Worm (Caenorhabditis elegans) whole organism, L1 larva: Measurements from ENCODE around the gene R166.3.

ENCODE experiments used
- C16A3.4 ChIP-seq: fragments of 150-350 bp; optimal IDR thresholded peaks from 2 replicates; lab custom pipeline; 2014; ENCODE audit warnings: missing biosample characterization, missing genetic modification characterization
- C34B4.2 ChIP-seq: sonication (generic microtip); optimal IDR thresholded peaks from 2 replicates; lab custom pipeline; 2017; ENCODE audit warnings: mild to moderate bottlenecking, missing genetic modification characterization, missing compliant biosample characterization
- F16B12.6 ChIP-seq: fragments of 150-350 bp; optimal IDR thresholded peaks from 2 replicates; lab custom pipeline; 2014; ENCODE audit warnings: missing biosample characterization, missing genetic modification characterization
- aha-1 ChIP-seq: fragments of 150-350 bp; optimal IDR thresholded peaks from 2 replicates; lab custom pipeline; 2014; ENCODE audit warnings: missing biosample characterization, missing genetic modification characterization
- alr-1 ChIP-seq: fragments of 200-800 bp; sonication (Bioruptor generic); optimal IDR thresholded peaks from 2 replicates; lab custom pipeline; 2018; ENCODE audit warnings: borderline replicate concordance, mild to moderate bottlenecking, missing genetic modification characterization, missing compliant biosample characterization
- ceh-63 ChIP-seq: fragments of 200-800 bp; sonication (Bioruptor generic); optimal IDR thresholded peaks from 2 replicates; lab custom pipeline; 2018; ENCODE audit warnings: mild to moderate bottlenecking, missing genetic modification characterization, missing compliant biosample characterization
- ceh-8 ChIP-seq: fragments of 200-800 bp; sonication (Bioruptor generic); optimal IDR thresholded peaks from 2 replicates; lab custom pipeline; 2018; ENCODE audit warnings: mild to moderate bottlenecking, missing genetic modification characterization, moderate library complexity, missing compliant biosample characterization
- ceh-88 ChIP-seq: fragments of 200-800 bp; sonication (Bioruptor generic); IDR thresholded peaks from 2 replicates; pipeline ENCODE4 v1.3.6; 2022; ENCODE audit warnings: missing genetic modification characterization, missing compliant biosample characterization
- ces-1 ChIP-seq: fragments of 150-350 bp; optimal IDR thresholded peaks from 2 replicates; lab custom pipeline; 2014; ENCODE audit warnings: missing biosample characterization, missing genetic modification reagents, missing genetic modification characterization
- dsc-1 ChIP-seq: sonication (generic microtip); optimal IDR thresholded peaks from 2 replicates; lab custom pipeline; 2016; ENCODE audit warnings: mild to moderate bottlenecking, missing genetic modification characterization, missing compliant biosample characterization
- efl-1 ChIP-seq, 4 experiments: fragments of 150-350 bp; optimal IDR thresholded peaks in 3 of 4; peaks in 1 of 4; 1 replicate in 1 of 4; 2 replicates in 3 of 4; lab custom pipeline; 2014; ENCODE audit warnings: missing biosample characterization in 2 of 4, missing genetic modification characterization in 2 of 4, missing genetic modification reagents in 2 of 4
- efl-3 ChIP-seq: fragments of 200-800 bp; sonication (Bioruptor generic); optimal IDR thresholded peaks from 2 replicates; lab custom pipeline; 2018; ENCODE audit warnings: mild to moderate bottlenecking, missing genetic modification characterization, missing compliant biosample characterization
- egl-13 ChIP-seq: sonication (generic microtip); optimal IDR thresholded peaks from 2 replicates; lab custom pipeline; 2016; ENCODE audit warnings: missing genotype, missing genetic modification reagents, missing genetic modification characterization, missing compliant biosample characterization
- egl-27 ChIP-seq, 2 experiments: fragments of 150-350 bp in 1 of 2; sonication (generic microtip); optimal IDR thresholded peaks; 3 replicates each; lab custom pipeline; 2017 to 2018; ENCODE audit warnings: missing biosample characterization in 2 of 2, missing genetic modification characterization in 2 of 2, missing genetic modification reagents in 2 of 2
- elt-2 ChIP-seq: sonication (generic microtip); optimal IDR thresholded peaks from 2 replicates; lab custom pipeline; 2016; ENCODE audit warnings: missing genetic modification characterization, mild to moderate bottlenecking, inconsistent platforms, missing compliant biosample characterization, missing genetic modification reagents
- elt-3 ChIP-seq, 6 experiments: fragments of 150-350 bp in 1 of 6; sonication (generic microtip); optimal IDR thresholded peaks; 2 replicates each; lab custom pipeline; 2017 to 2018; ENCODE audit warnings: missing biosample characterization in 6 of 6, missing genetic modification characterization in 6 of 6, inconsistent platforms in 1 of 6
- fkh-10 ChIP-seq: sonication (generic microtip); optimal IDR thresholded peaks from 2 replicates; lab custom pipeline; 2017; ENCODE audit warnings: missing biosample characterization, missing genetic modification reagents, missing genetic modification characterization
- fkh-4 ChIP-seq: sonication (generic microtip); optimal IDR thresholded peaks from 2 replicates; lab custom pipeline; 2016; ENCODE audit warnings: missing compliant biosample characterization, missing genetic modification characterization, borderline replicate concordance
- fkh-8 ChIP-seq: sonication (generic microtip); optimal IDR thresholded peaks from 2 replicates; lab custom pipeline; 2016; ENCODE audit warnings: mild to moderate bottlenecking, missing genetic modification characterization, missing compliant biosample characterization
- grh-1 ChIP-seq: fragments of 200-800 bp; sonication (Bioruptor generic); IDR thresholded peaks from 2 replicates; pipeline ENCODE4 v1.3.6; 2022; ENCODE audit warnings: missing genetic modification reagents, missing genetic modification characterization, missing compliant biosample characterization
- hlh-17 ChIP-seq: fragments of 200-800 bp; sonication (Bioruptor generic); optimal IDR thresholded peaks from 2 replicates; lab custom pipeline; 2018; ENCODE audit warnings: missing genetic modification characterization, mild to moderate bottlenecking, missing compliant biosample characterization, moderate library complexity, borderline replicate concordance
- hlh-4 ChIP-seq: sonication (generic microtip); optimal IDR thresholded peaks from 2 replicates; lab custom pipeline; 2016; ENCODE audit warnings: mild to moderate bottlenecking, missing genetic modification characterization, missing compliant biosample characterization
- irx-1 ChIP-seq: sonication (generic microtip); optimal IDR thresholded peaks from 2 replicates; lab custom pipeline; 2016; ENCODE audit warnings: missing genetic modification characterization, missing compliant biosample characterization
- jun-1 ChIP-seq: fragments of 150-350 bp; optimal IDR thresholded peaks from 2 replicates; lab custom pipeline; 2014; ENCODE audit warnings: missing biosample characterization, missing genetic modification reagents, missing genetic modification characterization
- lin-13 ChIP-seq: fragments of 150-350 bp; optimal IDR thresholded peaks from 2 replicates; lab custom pipeline; 2014; ENCODE audit warnings: missing biosample characterization, missing genetic modification reagents, missing genetic modification characterization
- lin-15B ChIP-seq: fragments of 150-350 bp; sonication (generic microtip); optimal IDR thresholded peaks from 3 replicates; lab custom pipeline; 2014; ENCODE audit warnings: missing biosample characterization, missing genetic modification characterization
- lin-35 ChIP-seq, 2 experiments: fragments of 150-350 bp; optimal IDR thresholded peaks; 2 replicates each; lab custom pipeline; 2014; ENCODE audit warnings: missing biosample characterization in 2 of 2, missing genetic modification characterization in 2 of 2, missing genetic modification reagents in 2 of 2
- lin-39 ChIP-seq: fragments of 150-350 bp; optimal IDR thresholded peaks from 2 replicates; lab custom pipeline; 2014; ENCODE audit warnings: missing biosample characterization, missing genetic modification reagents, missing genetic modification characterization
- lsy-2 ChIP-seq, 2 experiments: fragments of 150-350 bp; optimal IDR thresholded peaks; 2 replicates each; lab custom pipeline; 2014; ENCODE audit warnings: missing biosample characterization in 2 of 2, missing genetic modification characterization in 2 of 2
- mef-2 ChIP-seq: fragments of 150-350 bp; optimal IDR thresholded peaks from 2 replicates; lab custom pipeline; 2014; ENCODE audit warnings: missing biosample characterization, missing genetic modification characterization
- mep-1 ChIP-seq: fragments of 150-350 bp; optimal IDR thresholded peaks from 2 replicates; lab custom pipeline; 2014; ENCODE audit warnings: missing biosample characterization, missing genetic modification characterization
- nhr-11 ChIP-seq: fragments of 150-350 bp; optimal IDR thresholded peaks from 2 replicates; lab custom pipeline; 2014; ENCODE audit warnings: missing biosample characterization, missing genetic modification characterization
- nhr-20 ChIP-seq: sonication (generic microtip); optimal IDR thresholded peaks from 2 replicates; lab custom pipeline; 2016; ENCODE audit warnings: mild to moderate bottlenecking, missing genetic modification characterization, missing compliant biosample characterization
- nhr-237 ChIP-seq: fragments of 150-350 bp; optimal IDR thresholded peaks from 2 replicates; lab custom pipeline; 2014; ENCODE audit warnings: missing biosample characterization, missing genetic modification characterization
- nhr-28 ChIP-seq: fragments of 150-350 bp; optimal IDR thresholded peaks from 2 replicates; lab custom pipeline; 2014; ENCODE audit warnings: missing biosample characterization, missing genetic modification characterization
- nhr-47 ChIP-seq: sonication (generic microtip); optimal IDR thresholded peaks from 2 replicates; lab custom pipeline; 2016; ENCODE audit warnings: mild to moderate bottlenecking, missing genetic modification characterization, moderate library complexity, missing compliant biosample characterization
- nhr-76 ChIP-seq: sonication (generic microtip); optimal IDR thresholded peaks from 2 replicates; lab custom pipeline; 2017; ENCODE audit warnings: missing biosample characterization, missing genetic modification characterization
- nhr-77 ChIP-seq: fragments of 150-350 bp; optimal IDR thresholded peaks from 2 replicates; lab custom pipeline; 2014; ENCODE audit warnings: missing biosample characterization, missing genetic modification characterization
- nhr-90 ChIP-seq: sonication (generic microtip); optimal IDR thresholded peaks from 2 replicates; lab custom pipeline; 2016; ENCODE audit warnings: mild to moderate bottlenecking, missing genetic modification characterization, missing compliant biosample characterization; ENCODE audit not compliant: poor library complexity
- pag-3 ChIP-seq: sonication (generic microtip); optimal IDR thresholded peaks from 2 replicates; lab custom pipeline; 2017; ENCODE audit warnings: missing genetic modification characterization, mild to moderate bottlenecking, missing compliant biosample characterization, antibody characterized with exemption, borderline replicate concordance; ENCODE audit not compliant: insufficient read depth
- pqm-1 ChIP-seq: sonication (generic microtip); optimal IDR thresholded peaks from 3 replicates; lab custom pipeline; 2017; ENCODE audit warnings: missing biosample characterization, missing genetic modification characterization
- skn-1 ChIP-seq: fragments of 150-350 bp; optimal IDR thresholded peaks from 2 replicates; lab custom pipeline; 2014; ENCODE audit warnings: missing biosample characterization, missing genetic modification characterization
- snu-23 ChIP-seq: sonication (generic microtip); optimal IDR thresholded peaks from 2 replicates; lab custom pipeline; 2016; ENCODE audit warnings: missing genetic modification characterization, missing compliant biosample characterization
- sox-4 ChIP-seq: sonication (generic microtip); optimal IDR thresholded peaks from 2 replicates; lab custom pipeline; 2016; ENCODE audit warnings: missing genetic modification characterization, missing compliant biosample characterization
- swsn-7 ChIP-seq: sonication (generic microtip); optimal IDR thresholded peaks from 2 replicates; lab custom pipeline; 2016; ENCODE audit warnings: missing genetic modification characterization, missing compliant biosample characterization
- tlp-1 ChIP-seq: fragments of 150-350 bp; optimal IDR thresholded peaks from 2 replicates; lab custom pipeline; 2014; ENCODE audit warnings: missing biosample characterization, missing genetic modification characterization
- unc-62 ChIP-seq: fragments of 150-350 bp; optimal IDR thresholded peaks from 2 replicates; lab custom pipeline; 2014; ENCODE audit warnings: missing biosample characterization, missing genetic modification reagents, missing genetic modification characterization
- unc-98 ChIP-seq: fragments of 200-800 bp; sonication (Bioruptor generic); IDR thresholded peaks from 2 replicates; pipeline ENCODE4 v1.3.6; 2022; ENCODE audit warnings: missing genetic modification characterization, missing compliant biosample characterization
- vab-15 ChIP-seq: sonication (generic microtip); optimal IDR thresholded peaks from 2 replicates; lab custom pipeline; 2017; ENCODE audit warnings: missing genotype, mild to moderate bottlenecking, missing genetic modification characterization, missing compliant biosample characterization
- xbp-1 ChIP-seq: sonication (generic microtip); optimal IDR thresholded peaks from 2 replicates; lab custom pipeline; 2016; ENCODE audit warnings: missing genetic modification characterization, missing compliant biosample characterization
- ztf-11 ChIP-seq, 2 experiments: sonication (generic microtip); optimal IDR thresholded peaks; 2 replicates each; lab custom pipeline; 2016 to 2017; ENCODE audit warnings: missing genetic modification characterization in 2 of 2, missing biosample characterization in 1 of 2, missing compliant biosample characterization in 1 of 2
- ztf-4 ChIP-seq: fragments of 150-350 bp; optimal IDR thresholded peaks from 2 replicates; lab custom pipeline; 2014; ENCODE audit warnings: missing biosample characterization, missing genetic modification characterization

Gene R166.3

ce11 chrII:10558962-10559415 is 19.9 kb upstream of the R166.3 start (continued):
- no peak for TF ChIP-seq ceh-63 (GFP tag; lab: Kevin White, UChicago)
- peak; percentile 80 for TF ChIP-seq ceh-88
- TF ChIP-seq efl-1 (optimal IDR thresholded peaks at IDR 0.05; lab: Kevin White, UChicago) = peak; percentile 44 to 58
- TF ChIP-seq efl-1 (GFP tag; optimal IDR thresholded peaks at IDR 0.05 in 1 of 2; lab: Kevin White, UChicago) = peak; percentile 57 to 95
- peak; percentile 45 for TF ChIP-seq grh-1
- TF ChIP-seq skn-1 (tag; lab: Kevin White, UChicago) = peak; percentile 45
- peak; percentile 67 to 68 for TF ChIP-seq lsy-2 (tag; optimal IDR thresholded peaks at IDR 0.05; lab: Kevin White, UChicago)
- peak; percentile 82 for TF ChIP-seq mep-1
- no peak for TF ChIP-seq nhr-76
- TF ChIP-seq egl-13 = peak; percentile 51
- no peak for TF ChIP-seq nhr-77 (tag; lab: Kevin White, UChicago)
- no peak for TF ChIP-seq tlp-1 (tag; lab: Kevin White, UChicago)
- peak; percentile 93 for TF ChIP-seq snu-23 (GFP tag; lab: Kevin White, UChicago)
- peak; percentile 70 for TF ChIP-seq dsc-1 (tag; lab: Kevin White, UChicago)
- peak; percentile 66 to 78 for TF ChIP-seq lin-35 (GFP tag; optimal IDR thresholded peaks at IDR 0.05; lab: Kevin White, UChicago)
- no peak for TF ChIP-seq hlh-17 (GFP tag; lab: Kevin White, UChicago)
- TF ChIP-seq unc-98 (GFP tag; lab: Robert Waterston, UW) = no peak
- no peak for TF ChIP-seq C34B4.2 (tag; lab: Kevin White, UChicago)
- TF ChIP-seq ztf-4 (tag; lab: Kevin White, UChicago) = peak; percentile 76
- peak; percentile 79 for TF ChIP-seq nhr-90 (tag; lab: Kevin White, UChicago)
- peak; percentile 64 for TF ChIP-seq lin-39
- peak; percentile 87 for TF ChIP-seq xbp-1 (tag; lab: Kevin White, UChicago)
- no peak for TF ChIP-seq F16B12.6
- peak; percentile 61 for TF ChIP-seq nhr-11 (tag; lab: Kevin White, UChicago)
- TF ChIP-seq egl-27 (tag; optimal IDR thresholded peaks at IDR 0.05; lab: Kevin White, UChicago) = no peak
- TF ChIP-seq nhr-20 = peak; percentile 95
- TF ChIP-seq fkh-8 (tag; lab: Kevin White, UChicago) = peak; percentile 60
- TF ChIP-seq lin-13 = peak; percentile 62
- no peak for TF ChIP-seq ces-1 (GFP tag; lab: Kevin White, UChicago)
- TF ChIP-seq jun-1 (tag; lab: Kevin White, UChicago) = peak; percentile 43
- no peak for TF ChIP-seq nhr-28
- peak; percentile 83 for TF ChIP-seq swsn-7 (tag; lab: Kevin White, UChicago)
- TF ChIP-seq ceh-8 = no peak
- TF ChIP-seq sox-4 (tag; lab: Kevin White, UChicago) = peak; percentile 70
- TF ChIP-seq pag-3 = no peak
- TF ChIP-seq efl-3 (GFP tag; lab: Kevin White, UChicago) = peak; percentile 69
- TF ChIP-seq vab-15 = no peak
- TF ChIP-seq pqm-1 (tag; lab: Kevin White, UChicago) = no peak
- TF ChIP-seq irx-1 (tag; lab: Kevin White, UChicago) = peak; percentile 78
- no peak for TF ChIP-seq alr-1 (tag; lab: Kevin White, UChicago)
- TF ChIP-seq fkh-4 (tag; lab: Kevin White, UChicago) = no peak
- TF ChIP-seq C16A3.4 = peak; percentile 78
- peak; percentile 10 for TF ChIP-seq fkh-10 (GFP tag; lab: Kevin White, UChicago)
- no peak for TF ChIP-seq lin-15B
- TF ChIP-seq elt-3 (tag; optimal IDR thresholded peaks at IDR 0.05; lab: Kevin White, UChicago) = peak in 2 of 6 experiments; percentile 45 to 52
- TF ChIP-seq aha-1 (tag; lab: Kevin White, UChicago) = peak; percentile 87
- TF ChIP-seq ztf-11 (tag; optimal IDR thresholded peaks at IDR 0.05; lab: Kevin White, UChicago) = peak in 1 of 2 experiments; percentile 79
- TF ChIP-seq hlh-4 = no peak
- no peak for TF ChIP-seq unc-62 (GFP tag; lab: Kevin White, UChicago)
- TF ChIP-seq mef-2 (tag; lab: Kevin White, UChicago) = no peak
- TF ChIP-seq elt-2 (tag; lab: Kevin White, UChicago) = peak; percentile 25
- TF ChIP-seq nhr-237 (tag; lab: Kevin White, UChicago) = no peak
- peak; percentile 88 for TF ChIP-seq nhr-47
